Fruit fly (Drosophila melanogaster) Kc167 (cell line): ENCODE data around the gene ND-B14.5A.

ENCODE experiments used
- Myc ChIP-seq: fragments of >200 bp; optimal IDR thresholded peaks from 2 replicates; lab custom pipeline; 2017; ENCODE audit warnings: missing external identifiers
- Sin3A ChIP-seq: fragments of >200 bp; optimal IDR thresholded peaks from 2 replicates; lab custom pipeline; 2018; ENCODE audit warnings: missing external identifiers
- h ChIP-seq: fragments of >200 bp; optimal IDR thresholded peaks from 3 replicates; lab custom pipeline; 2018; ENCODE audit warnings: missing external identifiers
- insv ChIP-seq: fragments of >200 bp; optimal IDR thresholded peaks from 3 replicates; lab custom pipeline; 2018; ENCODE audit warnings: missing external identifiers
- psq ChIP-seq: fragments of >200 bp; optimal IDR thresholded peaks from 2 replicates; lab custom pipeline; 2017; ENCODE audit warnings: missing external identifiers
- ttk ChIP-seq: sonication (Bioruptor generic); optimal IDR thresholded peaks from 2 replicates; lab custom pipeline; 2017; ENCODE audit warnings: missing external identifiers

Gene ND-B14.5A

dm6 chrX:2172420-2172827, at the start of gene ND-B14.5A:
Gene ND-B14.5A (plus strand): TSS chrX:2172526.
- TF ChIP-seq Myc (lab: Kevin White, UChicago) (no peak), h (lab: Kevin White, UChicago) (no peak), psq (lab: Kevin White, UChicago) (no peak)

dm6 chrX:2123013-2123964, 49.0 kb upstream of the ND-B14.5A start, which contains the start of gene ph-d:
Gene ph-d (minus strand): TSS chrX:2123286.
- TF ChIP-seq ttk (lab: Kevin White, UChicago): no peak

dm6 chrX:2123965-2124688, 48.2 kb upstream of the ND-B14.5A start:
- TF ChIP-seq insv (lab: Kevin White, UChicago): no peak
- TF ChIP-seq psq (lab: Kevin White, UChicago): peak; percentile 51

DNA sequence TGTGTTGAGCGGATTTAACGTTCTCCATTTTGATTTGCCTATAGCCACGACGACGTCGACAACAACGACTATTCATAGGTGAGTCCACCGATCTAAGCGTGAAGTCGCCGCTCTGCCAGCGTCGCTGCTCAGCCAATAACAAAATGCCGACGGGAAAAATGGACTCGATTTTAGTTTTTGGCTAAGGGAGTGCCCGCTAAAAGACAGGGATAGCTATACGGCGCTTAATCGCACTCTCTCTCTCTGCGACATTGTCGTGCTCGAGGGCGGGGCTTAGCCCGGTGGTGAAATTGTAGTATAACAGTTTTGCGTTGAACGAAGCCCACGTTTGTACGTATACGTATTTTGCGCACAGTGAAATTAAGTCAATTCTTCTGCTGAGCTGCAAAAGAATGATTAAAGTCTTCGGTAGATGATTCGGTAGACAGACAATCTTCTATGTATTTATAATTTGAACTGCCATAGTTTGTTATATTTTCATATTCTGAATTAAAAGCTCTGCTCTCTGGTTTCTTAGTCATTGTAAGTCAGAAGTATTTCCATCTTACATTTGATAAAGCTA, 46.7 kb upstream of the ND-B14.5A start:
- TF ChIP-seq h (lab: Kevin White, UChicago) (no peak), insv (lab: Kevin White, UChicago) (no peak), Sin3A (no peak), ttk (lab: Kevin White, UChicago) (no peak), Myc (lab: Kevin White, UChicago) (no peak), psq (lab: Kevin White, UChicago) (no peak)

- TF ChIP-seq Sin3A (no peak), ttk (lab: Kevin White, UChicago) (no peak), insv (lab: Kevin White, UChicago) (no peak), h (lab: Kevin White, UChicago) (no peak), Myc (lab: Kevin White, UChicago) (no peak), psq (lab: Kevin White, UChicago) (no peak)
Measured at dm6 chrX:2134226-2134880, 38.0 kb upstream of the ND-B14.5A start.

dm6 chrX:2134965-2135758, 37.2 kb upstream of the ND-B14.5A start:
- TF ChIP-seq h (lab: Kevin White, UChicago) (no peak), ttk (lab: Kevin White, UChicago) (peak; percentile 81), psq (lab: Kevin White, UChicago) (no peak), Sin3A (no peak), Myc (lab: Kevin White, UChicago) (no peak)

- no peak for TF ChIP-seq insv (lab: Kevin White, UChicago)
- no peak for TF ChIP-seq ttk (lab: Kevin White, UChicago)
- no peak for TF ChIP-seq Myc (lab: Kevin White, UChicago)
- no peak for TF ChIP-seq h (lab: Kevin White, UChicago)
- TF ChIP-seq psq (lab: Kevin White, UChicago): no peak
Measured at dm6 chrX:2135868-2136787, 36.2 kb upstream of the ND-B14.5A start.

DNA sequence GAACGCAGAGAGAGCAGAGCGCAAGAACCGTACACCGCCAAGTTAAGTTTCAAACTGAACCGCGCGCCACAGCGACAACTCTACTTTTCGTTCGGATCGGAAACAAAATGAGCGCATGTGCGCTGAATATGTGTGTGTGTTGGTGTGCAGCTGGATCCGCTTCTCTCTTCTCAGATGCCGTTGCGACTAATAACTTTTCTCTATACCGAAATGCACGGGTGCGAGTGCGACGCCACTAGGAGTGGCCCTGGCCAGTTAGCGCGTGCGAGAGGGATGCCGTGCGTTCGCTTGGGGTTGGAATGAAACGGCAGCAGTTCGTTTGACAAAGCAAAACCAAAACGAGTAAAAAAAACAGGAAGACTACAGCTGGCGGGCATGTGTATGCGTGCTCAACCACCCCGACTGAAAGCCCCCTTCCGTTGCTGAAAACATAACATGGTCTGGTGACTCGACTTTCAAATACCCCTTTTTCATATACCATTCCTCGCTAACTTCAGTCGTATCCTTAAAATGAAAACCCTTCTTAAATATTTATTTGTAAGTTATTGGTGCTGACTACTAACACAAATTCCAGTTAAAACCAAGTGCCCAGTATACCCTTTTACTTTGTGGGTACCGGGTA, 35.4 kb upstream of the ND-B14.5A start:
- no peak for TF ChIP-seq Myc (lab: Kevin White, UChicago)
- no peak for TF ChIP-seq insv (lab: Kevin White, UChicago)
- TF ChIP-seq psq (lab: Kevin White, UChicago): no peak
- no peak for TF ChIP-seq ttk (lab: Kevin White, UChicago)
- no peak for TF ChIP-seq h (lab: Kevin White, UChicago)
- TF ChIP-seq Sin3A: no peak

dm6 chrX:2137587-2138341, 34.6 kb upstream of the ND-B14.5A start:
- no peak for TF ChIP-seq ttk (lab: Kevin White, UChicago)
- no peak for TF ChIP-seq Myc (lab: Kevin White, UChicago)

DNA sequence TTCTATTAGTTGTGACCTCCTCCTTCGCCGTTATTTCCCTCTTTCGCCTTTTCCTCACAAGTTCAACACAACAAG, 34.1 kb upstream of the ND-B14.5A start, which contains the start of gene ph-p:
Gene ph-p, minus strand, starts transcription at position 30 of the 75 bp plus-strand sequence.
- TF ChIP-seq Myc (lab: Kevin White, UChicago) (no peak), ttk (lab: Kevin White, UChicago) (no peak), psq (lab: Kevin White, UChicago) (no peak), insv (lab: Kevin White, UChicago) (no peak), Sin3A (no peak), h (lab: Kevin White, UChicago) (no peak)
